Worm (Caenorhabditis elegans) whole organism, L2 larva: ENCODE data around the gene C53B7.2.

Experiments
- C34F6.9 ChIP-seq: fragments of 150-350 bp; optimal IDR thresholded peaks from 2 replicates; lab custom pipeline; 2014; ENCODE audit warnings: missing biosample characterization, missing genetic modification characterization
- F13H6.1 ChIP-seq: sonication (generic microtip); optimal IDR thresholded peaks from 2 replicates; lab custom pipeline; 2016; ENCODE audit warnings: missing genetic modification characterization, missing compliant biosample characterization
- R02D3.7 ChIP-seq: fragments of 150-350 bp; optimal IDR thresholded peaks from 2 replicates; lab custom pipeline; 2014; ENCODE audit warnings: missing biosample characterization, missing genetic modification characterization
- Y55F3AM.14 ChIP-seq: fragments of 200-800 bp; sonication (Bioruptor generic); optimal IDR thresholded peaks from 2 replicates; lab custom pipeline; 2018; ENCODE audit warnings: mild to moderate bottlenecking, missing genetic modification characterization, missing compliant biosample characterization
- ama-1 ChIP-seq: fragments of 150-350 bp; optimal IDR thresholded peaks from 2 replicates; lab custom pipeline; 2018; ENCODE audit warnings: inconsistent platforms
- ceh-16 ChIP-seq: fragments of 150-350 bp; optimal IDR thresholded peaks from 2 replicates; lab custom pipeline; 2014; ENCODE audit warnings: missing biosample characterization, missing genetic modification characterization
- ceh-82 ChIP-seq: fragments of 150-350 bp; optimal IDR thresholded peaks from 2 replicates; lab custom pipeline; 2014; ENCODE audit warnings: missing biosample characterization, missing genetic modification characterization
- crh-2 ChIP-seq: sonication (generic microtip); optimal IDR thresholded peaks from 2 replicates; lab custom pipeline; 2017; ENCODE audit warnings: missing biosample characterization, missing genetic modification characterization
- dmd-4 ChIP-seq: sonication (generic microtip); optimal IDR thresholded peaks from 2 replicates; lab custom pipeline; 2017; ENCODE audit warnings: missing biosample characterization, missing genetic modification characterization
- egl-27 ChIP-seq: sonication (generic microtip); optimal IDR thresholded peaks from 3 replicates; lab custom pipeline; 2017; ENCODE audit warnings: missing biosample characterization, missing genetic modification reagents, missing genetic modification characterization
- elt-1 ChIP-seq: fragments of 150-350 bp; optimal IDR thresholded peaks from 2 replicates; lab custom pipeline; 2014; ENCODE audit warnings: missing biosample characterization, missing genetic modification characterization
- elt-3 ChIP-seq: sonication (generic microtip); optimal IDR thresholded peaks from 2 replicates; lab custom pipeline; 2017; ENCODE audit warnings: missing biosample characterization, missing genetic modification characterization
- fos-1 ChIP-seq: fragments of 150-350 bp; optimal IDR thresholded peaks from 2 replicates; lab custom pipeline; 2014; ENCODE audit warnings: missing biosample characterization, missing genetic modification characterization
- gmeb-1 ChIP-seq: fragments of 150-350 bp; optimal IDR thresholded peaks from 2 replicates; lab custom pipeline; 2014; ENCODE audit warnings: missing biosample characterization, missing genetic modification characterization
- lin-11 ChIP-seq: fragments of 150-350 bp; sonication (generic microtip); optimal IDR thresholded peaks from 2 replicates; lab custom pipeline; 2014; ENCODE audit warnings: missing biosample characterization, missing genetic modification characterization, inconsistent platforms, mixed read lengths
- lin-13 ChIP-seq: fragments of 150-350 bp; optimal IDR thresholded peaks from 2 replicates; lab custom pipeline; 2014; ENCODE audit warnings: missing biosample characterization, missing genetic modification reagents, missing genetic modification characterization
- lin-39 ChIP-seq: fragments of 150-350 bp; optimal IDR thresholded peaks from 2 replicates; lab custom pipeline; 2014; ENCODE audit warnings: missing biosample characterization, missing genetic modification reagents, missing genetic modification characterization
- lsy-2 ChIP-seq, 2 experiments: fragments of 150-350 bp in 1 of 2; sonication (generic microtip) in 1 of 2; optimal IDR thresholded peaks; 2 replicates each; lab custom pipeline; 2014 to 2017; ENCODE audit warnings: missing biosample characterization in 2 of 2, missing genetic modification characterization in 2 of 2
- mab-5 ChIP-seq: fragments of 150-350 bp; optimal IDR thresholded peaks from 2 replicates; lab custom pipeline; 2014; ENCODE audit warnings: missing biosample characterization, missing genetic modification characterization
- nhr-10 ChIP-seq: sonication (generic microtip); optimal IDR thresholded peaks from 2 replicates; lab custom pipeline; 2017; ENCODE audit warnings: missing biosample characterization, missing genetic modification characterization
- nhr-11 ChIP-seq: fragments of 150-350 bp; optimal IDR thresholded peaks from 2 replicates; lab custom pipeline; 2014; ENCODE audit warnings: missing biosample characterization, missing genetic modification characterization
- nhr-129 ChIP-seq: fragments of 150-350 bp; optimal IDR thresholded peaks from 2 replicates; lab custom pipeline; 2014; ENCODE audit warnings: missing biosample characterization, missing genetic modification characterization
- nhr-21 ChIP-seq: fragments of 150-350 bp; optimal IDR thresholded peaks from 2 replicates; lab custom pipeline; 2014; ENCODE audit warnings: missing biosample characterization, missing genetic modification characterization
- nhr-23 ChIP-seq: fragments of 150-350 bp; optimal IDR thresholded peaks from 2 replicates; lab custom pipeline; 2014; ENCODE audit warnings: missing biosample characterization, missing genetic modification reagents, missing genetic modification characterization
- nhr-237 ChIP-seq: fragments of 150-350 bp; optimal IDR thresholded peaks from 2 replicates; lab custom pipeline; 2014; ENCODE audit warnings: missing biosample characterization, missing genetic modification characterization
- nhr-25 ChIP-seq: fragments of 150-350 bp; sonication (generic microtip); optimal IDR thresholded peaks from 3 replicates; lab custom pipeline; 2014; ENCODE audit warnings: missing biosample characterization, missing genetic modification characterization
- nhr-6 ChIP-seq: fragments of 150-350 bp; optimal IDR thresholded peaks from 2 replicates; lab custom pipeline; 2014; ENCODE audit warnings: missing biosample characterization, missing genetic modification characterization
- nhr-77 ChIP-seq: fragments of 150-350 bp; optimal IDR thresholded peaks from 2 replicates; lab custom pipeline; 2014; ENCODE audit warnings: missing biosample characterization, missing genetic modification characterization
- peb-1 ChIP-seq: fragments of 150-350 bp; optimal IDR thresholded peaks from 2 replicates; lab custom pipeline; 2014; ENCODE audit warnings: missing biosample characterization, missing genetic modification characterization
- sem-4 ChIP-seq: fragments of 150-350 bp; optimal IDR thresholded peaks from 2 replicates; lab custom pipeline; 2014; ENCODE audit warnings: missing biosample characterization, missing genetic modification reagents, missing genetic modification characterization
- skn-1 ChIP-seq: sonication (generic microtip); optimal IDR thresholded peaks from 2 replicates; lab custom pipeline; 2017; ENCODE audit warnings: missing biosample characterization, missing genetic modification characterization
- sma-3 ChIP-seq: sonication (generic microtip); optimal IDR thresholded peaks from 2 replicates; lab custom pipeline; 2016; ENCODE audit warnings: missing genetic modification reagents, missing genetic modification characterization, missing compliant biosample characterization
- sma-9 ChIP-seq, 2 experiments: fragments of 150-350 bp in 1 of 2; sonication (generic microtip) in 1 of 2; optimal IDR thresholded peaks; 2 replicates each; lab custom pipeline; 2014 to 2016; ENCODE audit warnings: missing genetic modification characterization in 2 of 2, mild to moderate bottlenecking in 1 of 2, missing biosample characterization in 1 of 2, missing compliant biosample characterization in 1 of 2, missing genetic modification reagents in 1 of 2, moderate library complexity in 1 of 2
- snpc-4 ChIP-seq: fragments of 150-350 bp; optimal IDR thresholded peaks from 2 replicates; lab custom pipeline; 2014; ENCODE audit warnings: missing biosample characterization, missing genetic modification characterization
- unc-39 ChIP-seq: fragments of 150-350 bp; optimal IDR thresholded peaks from 2 replicates; lab custom pipeline; 2014; ENCODE audit warnings: missing biosample characterization, missing genetic modification characterization
- zag-1 ChIP-seq: fragments of 150-350 bp; optimal IDR thresholded peaks from 2 replicates; lab custom pipeline; 2014; ENCODE audit warnings: missing biosample characterization, missing genetic modification characterization
- ztf-1 ChIP-seq: fragments of 200-800 bp; sonication (Bioruptor generic); conservative IDR thresholded peaks from 2 replicates; pipeline ENCODE4 v1.3.6; 2022; ENCODE audit warnings: missing genetic modification characterization, missing compliant biosample characterization
- ztf-11 ChIP-seq: sonication (generic microtip); optimal IDR thresholded peaks from 2 replicates; lab custom pipeline; 2017; ENCODE audit warnings: missing biosample characterization, missing genetic modification characterization

The C53B7.2 gene

ce11 chrX:6865839-6866238, 19.8 kb downstream of the C53B7.2 start, which contains the start of gene odr-10:
TSS of gene odr-10 (minus strand) at chrX:6865939.
- TF ChIP-seq sma-3 (GFP tag; lab: Kevin White, UChicago) (no peak), mab-5 (tag; lab: Kevin White, UChicago) (no peak), nhr-11 (no peak), nhr-25 (no peak), crh-2 (no peak), lin-11 (tag; lab: Kevin White, UChicago) (no peak), lin-13 (GFP tag; lab: Kevin White, UChicago) (no peak), ceh-16 (tag; lab: Kevin White, UChicago) (no peak), sem-4 (tag; lab: Kevin White, UChicago) (no peak), gmeb-1 (tag; lab: Kevin White, UChicago) (no peak), nhr-77 (no peak), R02D3.7 (tag; lab: Kevin White, UChicago) (no peak), egl-27 (tag; lab: Kevin White, UChicago) (no peak), nhr-6 (no peak), elt-1 (no peak), sma-9 (GFP tag; optimal IDR thresholded peaks at IDR 0.05; lab: Kevin White, UChicago) (no peak), sma-9 (tag; optimal IDR thresholded peaks at IDR 0.05; lab: Kevin White, UChicago) (no peak), elt-3 (no peak), ceh-82 (tag; lab: Kevin White, UChicago) (no peak), ztf-1 (GFP tag; lab: Robert Waterston, UW) (no peak), nhr-23 (tag; lab: Kevin White, UChicago) (no peak)

- TF ChIP-seq nhr-77 (no peak), C34F6.9 (tag; lab: Kevin White, UChicago) (no peak), skn-1 (tag; lab: Kevin White, UChicago) (no peak), lin-39 (tag; lab: Kevin White, UChicago) (no peak), nhr-23 (tag; lab: Kevin White, UChicago) (no peak), R02D3.7 (tag; lab: Kevin White, UChicago) (no peak), ama-1 (lab: Kevin White, UChicago) (no peak), unc-39 (tag; lab: Kevin White, UChicago) (no peak), crh-2 (no peak), peb-1 (no peak), sma-3 (GFP tag; lab: Kevin White, UChicago) (no peak), nhr-237 (tag; lab: Kevin White, UChicago) (no peak), sma-9 (GFP tag; optimal IDR thresholded peaks at IDR 0.05; lab: Kevin White, UChicago) (no peak), sma-9 (tag; optimal IDR thresholded peaks at IDR 0.05; lab: Kevin White, UChicago) (no peak), ztf-11 (tag; lab: Kevin White, UChicago) (no peak), zag-1 (tag; lab: Kevin White, UChicago) (no peak), nhr-10 (tag; lab: Kevin White, UChicago) (no peak), lin-13 (GFP tag; lab: Kevin White, UChicago) (no peak), fos-1 (tag; lab: Kevin White, UChicago) (no peak)
- TF ChIP-seq, all 48 proteins: peak for 0
Observed at ce11 chrX:6866900-6867299, 20.9 kb downstream of the C53B7.2 start.

- peak; percentile 10 for TF ChIP-seq C34F6.9 (tag; lab: Kevin White, UChicago)
- TF ChIP-seq elt-3, result no peak
- peak; percentile 62 for TF ChIP-seq Y55F3AM.14 (GFP tag; lab: Kevin White, UChicago)
- TF ChIP-seq nhr-77, result no peak
- peak; percentile 66 for TF ChIP-seq nhr-129 (tag; lab: Kevin White, UChicago)
- TF ChIP-seq nhr-21 (tag; lab: Kevin White, UChicago), result peak; percentile 11
- TF ChIP-seq snpc-4 (tag; lab: Kevin White, UChicago), result no peak
- TF ChIP-seq lsy-2 (tag; optimal IDR thresholded peaks at IDR 0.05; lab: Kevin White, UChicago), result no peak
- TF ChIP-seq nhr-6, result no peak
- no peak for TF ChIP-seq nhr-23 (tag; lab: Kevin White, UChicago)
- peak; percentile 47 for TF ChIP-seq egl-27 (tag; lab: Kevin White, UChicago)
- no peak for TF ChIP-seq ama-1 (lab: Kevin White, UChicago)
- no peak for TF ChIP-seq peb-1
- peak; percentile 63 for TF ChIP-seq sma-3 (GFP tag; lab: Kevin White, UChicago)
- no peak for TF ChIP-seq lin-39 (tag; lab: Kevin White, UChicago)
- peak; percentile 40 for TF ChIP-seq F13H6.1 (tag; lab: Kevin White, UChicago)
- peak; percentile 31 for TF ChIP-seq lin-13 (GFP tag; lab: Kevin White, UChicago)
- TF ChIP-seq fos-1 (tag; lab: Kevin White, UChicago), result peak; percentile 59
- TF ChIP-seq sma-9 (GFP tag; optimal IDR thresholded peaks at IDR 0.05; lab: Kevin White, UChicago), result peak; percentile 82
- TF ChIP-seq sma-9 (tag; optimal IDR thresholded peaks at IDR 0.05; lab: Kevin White, UChicago), result no peak
- TF ChIP-seq nhr-11, result no peak
- no peak for TF ChIP-seq dmd-4 (tag; lab: Kevin White, UChicago)
- TF ChIP-seq crh-2, result peak; percentile 66
Observed at ce11 chrX:6867707-6868106, 21.7 kb downstream of the C53B7.2 start.
